Worm (Caenorhabditis elegans) whole organism, late embryonic: ENCODE data around the gene H29C22.1.
A peak's percentile ranks its signal among the peaks of the same experiment; 100 is the strongest.

Experiments
- C08G9.2 ChIP-seq: sonication (generic microtip); optimal IDR thresholded peaks from 2 replicates; lab custom pipeline; 2016; ENCODE audit warnings: mild to moderate bottlenecking, missing genetic modification characterization, moderate library complexity, missing compliant biosample characterization
- F13H6.1 ChIP-seq: sonication (generic microtip); optimal IDR thresholded peaks from 2 replicates; lab custom pipeline; 2016; ENCODE audit warnings: missing genetic modification characterization, missing compliant biosample characterization
- K02D7.2 ChIP-seq: sonication (generic microtip); optimal IDR thresholded peaks from 2 replicates; lab custom pipeline; 2017; ENCODE audit warnings: mild to moderate bottlenecking, missing genetic modification characterization, missing compliant biosample characterization
- ahr-1 ChIP-seq: sonication (generic microtip); optimal IDR thresholded peaks from 2 replicates; lab custom pipeline; 2016; ENCODE audit warnings: missing genetic modification characterization, missing compliant biosample characterization
- ama-1 ChIP-seq: fragments of 150-350 bp; optimal IDR thresholded peaks from 2 replicates; lab custom pipeline; 2014
- ceh-18 ChIP-seq: sonication (generic microtip); optimal IDR thresholded peaks from 2 replicates; lab custom pipeline; 2016; ENCODE audit warnings: missing genetic modification characterization, missing compliant biosample characterization
- ceh-24 ChIP-seq: sonication (generic microtip); optimal IDR thresholded peaks from 2 replicates; lab custom pipeline; 2016; ENCODE audit warnings: mild to moderate bottlenecking, missing genetic modification characterization, missing compliant biosample characterization
- ceh-31 ChIP-seq: sonication (generic microtip); optimal IDR thresholded peaks from 2 replicates; lab custom pipeline; 2016; ENCODE audit warnings: missing genetic modification characterization, missing compliant biosample characterization
- ceh-34 ChIP-seq: sonication (generic microtip); optimal IDR thresholded peaks from 2 replicates; lab custom pipeline; 2016; ENCODE audit warnings: mild to moderate bottlenecking, missing genetic modification characterization, missing compliant biosample characterization
- ceh-48 ChIP-seq: sonication (generic microtip); optimal IDR thresholded peaks from 2 replicates; lab custom pipeline; 2016; ENCODE audit warnings: missing genetic modification characterization, inconsistent platforms, missing compliant biosample characterization
- ceh-6 ChIP-seq: fragments of 200-800 bp; sonication (Bioruptor generic); optimal IDR thresholded peaks from 2 replicates; lab custom pipeline; 2018; ENCODE audit warnings: mild to moderate bottlenecking, missing genetic modification characterization, missing compliant biosample characterization
- ceh-9 ChIP-seq: sonication (generic microtip); optimal IDR thresholded peaks from 2 replicates; lab custom pipeline; 2016; ENCODE audit warnings: mild to moderate bottlenecking, missing genetic modification characterization, inconsistent platforms, missing compliant biosample characterization
- elt-2 ChIP-seq: sonication (generic microtip); optimal IDR thresholded peaks from 2 replicates; lab custom pipeline; 2016; ENCODE audit warnings: missing genetic modification reagents, missing genetic modification characterization, missing compliant biosample characterization
- elt-4 ChIP-seq: sonication (generic microtip); optimal IDR thresholded peaks from 2 replicates; lab custom pipeline; 2016; ENCODE audit warnings: missing genetic modification characterization, missing compliant biosample characterization
- fax-1 ChIP-seq: sonication (generic microtip); optimal IDR thresholded peaks from 2 replicates; lab custom pipeline; 2016; ENCODE audit warnings: missing genotype, missing genetic modification characterization, missing compliant biosample characterization
- fkh-10 ChIP-seq: fragments of 150-350 bp; optimal IDR thresholded peaks from 2 replicates; lab custom pipeline; 2014; ENCODE audit warnings: missing biosample characterization, missing genetic modification reagents, missing genetic modification characterization
- fkh-6 ChIP-seq: sonication (generic microtip); optimal IDR thresholded peaks from 2 replicates; lab custom pipeline; 2016; ENCODE audit warnings: missing genetic modification characterization, missing compliant biosample characterization
- hlh-15 ChIP-seq: sonication (generic microtip); optimal IDR thresholded peaks from 2 replicates; lab custom pipeline; 2016; ENCODE audit warnings: missing genetic modification characterization, missing compliant biosample characterization
- hlh-30 ChIP-seq: sonication (generic microtip); optimal IDR thresholded peaks from 2 replicates; lab custom pipeline; 2017; ENCODE audit warnings: antibody characterized with exemption, missing genetic modification characterization, missing compliant biosample characterization; ENCODE audit not compliant: insufficient read depth
- hlh-6 ChIP-seq: sonication (generic microtip); optimal IDR thresholded peaks from 2 replicates; lab custom pipeline; 2016; ENCODE audit warnings: missing genotype, missing genetic modification characterization, missing compliant biosample characterization
- lin-11 ChIP-seq: fragments of 200-800 bp; sonication (Bioruptor generic); optimal IDR thresholded peaks from 2 replicates; lab custom pipeline; 2018; ENCODE audit warnings: mild to moderate bottlenecking, missing genetic modification characterization, missing compliant biosample characterization
- mec-3 ChIP-seq: sonication (generic microtip); optimal IDR thresholded peaks from 2 replicates; lab custom pipeline; 2016; ENCODE audit warnings: borderline replicate concordance, missing genetic modification characterization, missing compliant biosample characterization
- nfya-1 ChIP-seq: sonication (generic microtip); optimal IDR thresholded peaks from 2 replicates; lab custom pipeline; 2017; ENCODE audit warnings: missing genetic modification characterization, mild to moderate bottlenecking, missing compliant biosample characterization, antibody characterized with exemption, moderate library complexity
- nhr-11 ChIP-seq: fragments of 150-350 bp; optimal IDR thresholded peaks from 2 replicates; lab custom pipeline; 2014; ENCODE audit warnings: missing biosample characterization, missing genetic modification characterization
- npax-4 ChIP-seq: sonication (generic microtip); optimal IDR thresholded peaks from 2 replicates; lab custom pipeline; 2016; ENCODE audit warnings: missing genetic modification characterization, missing compliant biosample characterization
- odd-2 ChIP-seq: sonication (generic microtip); optimal IDR thresholded peaks from 2 replicates; lab custom pipeline; 2017; ENCODE audit warnings: antibody characterized with exemption, mild to moderate bottlenecking, missing genetic modification characterization, missing compliant biosample characterization
- pat-9 ChIP-seq: fragments of 200-800 bp; sonication (Bioruptor generic); optimal IDR thresholded peaks from 2 replicates; lab custom pipeline; 2018; ENCODE audit warnings: mild to moderate bottlenecking, missing genetic modification characterization, moderate library complexity, missing compliant biosample characterization
- pha-2 ChIP-seq: sonication (generic microtip); optimal IDR thresholded peaks from 2 replicates; lab custom pipeline; 2017; ENCODE audit warnings: mild to moderate bottlenecking, missing genetic modification characterization, missing compliant biosample characterization
- pros-1 ChIP-seq: fragments of 150-350 bp; optimal IDR thresholded peaks from 2 replicates; lab custom pipeline; 2014; ENCODE audit warnings: missing biosample characterization, missing genetic modification reagents, missing genetic modification characterization
- rnt-1 ChIP-seq: sonication (generic microtip); optimal IDR thresholded peaks from 2 replicates; lab custom pipeline; 2016; ENCODE audit warnings: missing genetic modification characterization, missing compliant biosample characterization
- sdc-2 ChIP-seq: sonication (generic microtip); optimal IDR thresholded peaks from 2 replicates; lab custom pipeline; 2016; ENCODE audit warnings: missing genotype, missing genetic modification characterization, missing compliant biosample characterization
- sox-4 ChIP-seq: sonication (generic microtip); optimal IDR thresholded peaks from 2 replicates; lab custom pipeline; 2017; ENCODE audit warnings: mild to moderate bottlenecking, missing genetic modification characterization, inconsistent platforms, missing compliant biosample characterization
- syd-9 ChIP-seq: sonication (generic microtip); optimal IDR thresholded peaks from 2 replicates; lab custom pipeline; 2016; ENCODE audit warnings: mild to moderate bottlenecking, missing genetic modification characterization, moderate library complexity, missing compliant biosample characterization
- ttx-3 ChIP-seq: sonication (generic microtip); optimal IDR thresholded peaks from 2 replicates; lab custom pipeline; 2016; ENCODE audit warnings: missing genetic modification reagents, missing genetic modification characterization, missing compliant biosample characterization
- unc-3 ChIP-seq, 2 experiments: fragments of 200-800 bp in 1 of 2; sonication (Bioruptor generic) in 1 of 2; sonication (generic microtip) in 1 of 2; conservative IDR thresholded peaks in 1 of 2; optimal IDR thresholded peaks in 1 of 2; 2 replicates each; pipeline versions ENCODE4 v1.3.6 to Lab custom; 2016 to 2022; ENCODE audit warnings: missing compliant biosample characterization in 2 of 2, missing genetic modification characterization in 2 of 2, missing genetic modification reagents in 1 of 2
- unc-42 ChIP-seq: sonication (generic microtip); optimal IDR thresholded peaks from 2 replicates; lab custom pipeline; 2016; ENCODE audit warnings: missing genotype, missing genetic modification characterization, missing compliant biosample characterization
- unc-55 ChIP-seq: sonication (generic microtip); optimal IDR thresholded peaks from 2 replicates; lab custom pipeline; 2017; ENCODE audit warnings: missing biosample characterization, missing genetic modification reagents, missing genetic modification characterization
- zip-5 ChIP-seq: sonication (generic microtip); optimal IDR thresholded peaks from 2 replicates; lab custom pipeline; 2016; ENCODE audit warnings: missing genetic modification characterization, missing compliant biosample characterization

The H29C22.1 gene

ce11 chrX:9336227-9336626 lies 25.1 kb upstream of the H29C22.1 start:
- TF ChIP-seq pros-1 (tag; lab: Kevin White, UChicago) (no peak), nfya-1 (tag; lab: Kevin White, UChicago) (no peak), ceh-9 (tag; lab: Kevin White, UChicago) (no peak), nhr-11 (tag; lab: Kevin White, UChicago) (no peak), odd-2 (tag; lab: Kevin White, UChicago) (no peak), elt-4 (tag; lab: Kevin White, UChicago) (no peak), ceh-18 (tag; lab: Kevin White, UChicago) (no peak), hlh-6 (tag; lab: Kevin White, UChicago) (no peak), syd-9 (tag; lab: Kevin White, UChicago) (no peak), fkh-10 (GFP tag; lab: Kevin White, UChicago) (no peak), fkh-6 (tag; lab: Kevin White, UChicago) (no peak), zip-5 (tag; lab: Kevin White, UChicago) (no peak)

ce11 chrX:9330721-9331212 lies 19.6 kb upstream of the H29C22.1 start, which contains the start of gene T20B5.2:
TSS of gene T20B5.2 (plus strand) at chrX:9331162.
- TF ChIP-seq ceh-6 (GFP tag; lab: Kevin White, UChicago) (no peak), unc-55 (GFP tag; lab: Kevin White, UChicago) (no peak), hlh-15 (tag; lab: Kevin White, UChicago) (no peak), fkh-10 (GFP tag; lab: Kevin White, UChicago) (no peak), ceh-31 (tag; lab: Kevin White, UChicago) (no peak), ttx-3 (tag; lab: Kevin White, UChicago) (no peak), K02D7.2 (tag; lab: Kevin White, UChicago) (no peak), hlh-6 (tag; lab: Kevin White, UChicago) (no peak), mec-3 (tag; lab: Kevin White, UChicago) (no peak), ama-1 (lab: Kevin White, UChicago) (no peak), sox-4 (tag; lab: Kevin White, UChicago) (no peak), pros-1 (tag; lab: Kevin White, UChicago) (no peak), lin-11 (tag; lab: Kevin White, UChicago) (no peak), hlh-30 (tag; lab: Kevin White, UChicago) (no peak), ceh-24 (tag; lab: Kevin White, UChicago) (no peak), syd-9 (tag; lab: Kevin White, UChicago) (no peak), odd-2 (tag; lab: Kevin White, UChicago) (no peak), unc-3 (GFP tag; conservative IDR thresholded peaks at IDR 0.05; lab: Robert Waterston, UW) (no peak), unc-3 (tag; optimal IDR thresholded peaks at IDR 0.05; lab: Kevin White, UChicago) (no peak), C08G9.2 (tag; lab: Kevin White, UChicago) (no peak), zip-5 (tag; lab: Kevin White, UChicago) (no peak)
- TF ChIP-seq, all 69 proteins: peak for 0

- TF ChIP-seq elt-2, result no peak
- no peak for TF ChIP-seq ceh-34 (tag; lab: Kevin White, UChicago)
- peak; percentile 84 for TF ChIP-seq unc-42 (tag; lab: Kevin White, UChicago)
- TF ChIP-seq ahr-1 (tag; lab: Kevin White, UChicago), result no peak
These were observed 13.8 kb upstream of the H29C22.1 start for ce11 chrX:9324962-9325361.

- TF ChIP-seq nhr-11 (tag; lab: Kevin White, UChicago) (no peak), rnt-1 (tag; lab: Kevin White, UChicago) (no peak), unc-3 (GFP tag; conservative IDR thresholded peaks at IDR 0.05; lab: Robert Waterston, UW) (no peak), unc-3 (tag; optimal IDR thresholded peaks at IDR 0.05; lab: Kevin White, UChicago) (no peak), nfya-1 (tag; lab: Kevin White, UChicago) (no peak), C08G9.2 (tag; lab: Kevin White, UChicago) (no peak), ceh-48 (no peak), elt-4 (tag; lab: Kevin White, UChicago) (no peak), sdc-2 (no peak), ama-1 (lab: Kevin White, UChicago) (no peak), npax-4 (tag; lab: Kevin White, UChicago) (no peak), hlh-15 (tag; lab: Kevin White, UChicago) (no peak), fax-1 (tag; lab: Kevin White, UChicago) (no peak), pat-9 (tag; lab: Kevin White, UChicago) (no peak), unc-42 (tag; lab: Kevin White, UChicago) (no peak), pha-2 (no peak), F13H6.1 (tag; lab: Kevin White, UChicago) (no peak)
These were observed 8.0 kb upstream of the H29C22.1 start, which contains the start of gene npr-7 for ce11 chrX:9319080-9319479. TSS of gene npr-7 (minus strand) at chrX:9319180.
